Worm (Caenorhabditis elegans): ENCODE data around the gene T08B6.4.

- TF ChIP-seq T22C8.4 (GFP tag; IDR thresholded peaks at IDR 0.05) (no peak), cog-1 (tag; optimal IDR thresholded peaks at IDR 0.05) (no peak), klf-2 (GFP tag; conservative IDR thresholded peaks at IDR 0.05) (no peak), ztf-29 (GFP tag; IDR thresholded peaks at IDR 0.05) (no peak)
Observed at ce11 chrIV:4880634-4881033, 24.9 kb upstream of the T08B6.4 start.
